Worm (Caenorhabditis elegans) whole organism, early embryonic: ENCODE results near the gene Y42H9AR.5.

Source experiments
- B0310.2 ChIP-seq: sonication (generic microtip); optimal IDR thresholded peaks from 2 replicates; lab custom pipeline; 2016; ENCODE audit warnings: mild to moderate bottlenecking, missing genetic modification characterization, missing compliant biosample characterization
- F13C5.2 ChIP-seq: sonication (generic microtip); optimal IDR thresholded peaks from 2 replicates; lab custom pipeline; 2017; ENCODE audit warnings: mild to moderate bottlenecking, missing genetic modification characterization, inconsistent platforms, missing compliant biosample characterization
- aly-1 ChIP-seq: sonication (generic microtip); optimal IDR thresholded peaks from 2 replicates; lab custom pipeline; 2016; ENCODE audit warnings: missing genetic modification characterization, missing compliant biosample characterization
- ama-1 ChIP-seq: fragments of 150-350 bp; optimal IDR thresholded peaks from 2 replicates; lab custom pipeline; 2014
- ceh-13 ChIP-seq: fragments of 200-800 bp; sonication (Bioruptor generic); optimal IDR thresholded peaks from 2 replicates; lab custom pipeline; 2018; ENCODE audit warnings: mild to moderate bottlenecking, missing genetic modification characterization, missing compliant biosample characterization
- ceh-36 ChIP-seq: sonication (generic microtip); optimal IDR thresholded peaks from 2 replicates; lab custom pipeline; 2016; ENCODE audit warnings: missing genetic modification characterization, inconsistent platforms, missing compliant biosample characterization
- flt-1 ChIP-seq: fragments of 200-800 bp; sonication (Bioruptor generic); IDR thresholded peaks from 2 replicates; pipeline ENCODE4 v1.3.6; 2022; ENCODE audit warnings: missing genetic modification characterization, missing compliant biosample characterization
- hmg-4 ChIP-seq: fragments of 200-800 bp; sonication (Bioruptor generic); optimal IDR thresholded peaks from 2 replicates; lab custom pipeline; 2018; ENCODE audit warnings: mild to moderate bottlenecking, missing genetic modification characterization, missing compliant biosample characterization
- hnd-1 ChIP-seq: sonication (generic microtip); optimal IDR thresholded peaks from 2 replicates; lab custom pipeline; 2016; ENCODE audit warnings: missing genetic modification characterization, missing compliant biosample characterization
- pes-1 ChIP-seq: fragments of 200-800 bp; sonication (Bioruptor generic); IDR thresholded peaks from 2 replicates; pipeline ENCODE4 v1.3.6; 2022; ENCODE audit warnings: missing genetic modification reagents, missing genetic modification characterization, missing compliant biosample characterization
- sea-1 ChIP-seq: fragments of 200-800 bp; sonication (Bioruptor generic); conservative IDR thresholded peaks from 2 replicates; pipeline ENCODE4 v1.3.6; 2022; ENCODE audit warnings: missing genetic modification characterization, missing compliant biosample characterization
- tbx-11 ChIP-seq: fragments of 200-800 bp; sonication (Bioruptor generic); IDR thresholded peaks from 2 replicates; pipeline ENCODE4 v1.3.6; 2022; ENCODE audit warnings: missing genetic modification characterization, missing compliant biosample characterization
- tra-4 ChIP-seq: sonication (generic microtip); optimal IDR thresholded peaks from 2 replicates; lab custom pipeline; 2017; ENCODE audit warnings: missing genetic modification characterization, missing compliant biosample characterization

ce11 chrIV:8069104-8069503 lies 33.2 kb upstream of the Y42H9AR.5 start:
- no peak for TF ChIP-seq ama-1 (lab: Kevin White, UChicago)
- TF ChIP-seq B0310.2 = no peak
- no peak for TF ChIP-seq aly-1
- no peak for TF ChIP-seq hnd-1
- TF ChIP-seq hmg-4 (GFP tag; lab: Kevin White, UChicago) = no peak
- TF ChIP-seq tra-4 (tag; lab: Kevin White, UChicago) = no peak
- no peak for TF ChIP-seq F13C5.2 (tag; lab: Kevin White, UChicago)
- TF ChIP-seq sea-1 (GFP tag; lab: Robert Waterston, UW) = no peak
- no peak for TF ChIP-seq pes-1 (GFP tag; lab: Robert Waterston, UW)
- no peak for TF ChIP-seq ceh-36
- TF ChIP-seq ceh-13 (GFP tag; lab: Kevin White, UChicago) = no peak
- TF ChIP-seq tbx-11 (GFP tag; lab: Robert Waterston, UW) = no peak
- no peak for TF ChIP-seq flt-1 (GFP tag; lab: Robert Waterston, UW)
